Fruit fly (Drosophila melanogaster): ENCODE results near the gene CG4572.
A peak's percentile ranks its signal among the peaks of the same experiment; 100 is the strongest.

CG4572 gene

DNA sequence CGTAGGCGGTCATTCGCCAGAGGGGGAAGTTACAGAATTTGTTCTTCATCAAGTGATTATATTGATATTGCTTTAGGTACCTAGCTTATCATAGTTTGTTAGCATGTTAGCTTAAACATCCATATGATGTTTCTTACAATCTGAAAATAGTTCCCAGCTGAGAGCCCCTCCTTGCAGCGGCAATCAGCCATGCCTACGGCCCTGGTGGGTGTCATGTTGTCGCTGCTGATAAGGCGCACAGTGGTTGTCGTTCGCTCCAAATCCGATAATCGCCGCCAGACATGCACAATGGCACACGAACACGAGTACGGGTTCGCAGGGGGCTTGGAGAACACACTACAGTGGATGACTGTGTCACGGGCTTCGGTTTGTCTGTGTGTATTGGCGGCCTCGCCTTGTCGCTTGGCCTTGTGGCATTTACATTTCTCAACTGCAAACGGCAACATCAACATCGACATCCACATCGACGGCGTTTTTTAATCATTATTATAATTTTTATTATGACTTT is 41.8 kb upstream of the CG4572 start (continued):
- TF ChIP-seq Bteb2 (GFP tag; optimal IDR thresholded peaks at IDR 0.05) (peak; percentile 68), CG13775 (GFP tag; optimal IDR thresholded peaks at IDR 0.05) (peak; percentile 74), CkIIα-i1 (GFP tag; IDR thresholded peaks at IDR 0.05) (no peak), ssp (GFP tag; IDR thresholded peaks at IDR 0.05) (peak; percentile 52)

DNA sequence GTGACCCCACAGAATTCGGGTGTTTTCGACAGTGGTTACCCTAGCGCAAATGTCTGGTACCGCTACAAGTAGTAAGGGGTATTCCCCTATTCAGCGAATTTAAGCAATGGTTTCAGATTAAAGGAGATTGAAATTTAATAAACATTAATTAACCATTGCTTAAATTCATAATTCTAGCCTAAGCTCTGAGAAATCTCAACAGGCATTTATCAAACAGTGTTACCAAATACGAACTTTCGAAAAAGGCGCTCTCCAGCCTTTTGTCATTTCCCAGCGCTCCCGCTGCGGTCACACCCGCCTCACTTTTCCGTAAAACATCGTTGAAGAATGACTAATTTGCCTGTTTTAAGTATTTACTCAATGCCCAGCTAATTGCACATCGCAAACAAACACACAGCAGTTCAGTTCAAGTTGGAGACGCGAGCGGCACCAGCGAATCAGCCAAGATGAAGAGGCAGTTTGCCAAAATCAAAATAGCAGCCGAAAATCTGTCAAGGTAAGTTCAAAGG is 40.7 kb upstream of the CG4572 start, which contains the start of the genes Surf6 and RhoGAP92B:
Gene Surf6 (minus strand): TSS at position 4 of the 509 bp plus-strand sequence.
Gene RhoGAP92B (plus strand): TSS at position 300 of the 509 bp plus-strand sequence.
- TF ChIP-seq CG42726 (GFP tag; IDR thresholded peaks at IDR 0.05; ENCODE audit: partially characterized antibody) (no peak; the same call in 1 of the 2 replicates), mam (GFP tag; optimal IDR thresholded peaks at IDR 0.05) (peak; percentile 71), Bgb (GFP tag; IDR thresholded peaks at IDR 0.05; ENCODE audit: partially characterized antibody) (no peak), klu (GFP tag; IDR thresholded peaks at IDR 0.05) (no peak), Mrtf (GFP tag; IDR thresholded peaks at IDR 0.05) (no peak), CG6689 (GFP tag; IDR thresholded peaks at IDR 0.05) (peak; percentile 57), MESR4 (GFP tag; optimal IDR thresholded peaks at IDR 0.05) (peak; percentile 100), CG1024 (GFP tag; IDR thresholded peaks at IDR 0.05) (no peak), chinmo (GFP tag; IDR thresholded peaks at IDR 0.05; ENCODE audit: partially characterized antibody) (0 out of 4 replicates have a peak, but pooled peaks have one; percentile 43), CG14014 (GFP tag; IDR thresholded peaks at IDR 0.05) (peak; percentile 45; the same call in 1 of the 2 replicates), BEAF-32 (GFP tag; optimal IDR thresholded peaks at IDR 0.05) (peak; percentile 60), cato (GFP tag; optimal IDR thresholded peaks at IDR 0.05; ENCODE audit: borderline replicate concordance) (no peak), CG7786 (GFP tag; optimal IDR thresholded peaks at IDR 0.05) (peak; percentile 57), Ets65A (GFP tag) (peak; percentile 94), al (GFP tag; IDR thresholded peaks at IDR 0.05) (no peak), sim (GFP tag; IDR thresholded peaks at IDR 0.05) (0 out of 2 replicates have a peak, but pooled peaks have one; percentile 8), CG6683 (GFP tag; optimal IDR thresholded peaks at IDR 0.05) (peak; percentile 20), CG13775 (GFP tag; optimal IDR thresholded peaks at IDR 0.05) (peak; percentile 64), Fer3 (tag; optimal IDR thresholded peaks at IDR 0.05) (peak; percentile 55), bab2 (GFP tag; optimal IDR thresholded peaks at IDR 0.05) (peak; percentile 56), ATbp (GFP tag; optimal IDR thresholded peaks at IDR 0.05) (no peak), Eip74EF (GFP tag; optimal IDR thresholded peaks at IDR 0.05) (peak in 1 of 2 experiments; percentile 60), sens-2 (GFP tag; IDR thresholded peaks at IDR 0.05) (no peak), Trl (optimal IDR thresholded peaks at IDR 0.05) (no peak), Trl (GFP tag; optimal IDR thresholded peaks at IDR 0.05) (peak; percentile 77), Dip2 (GFP tag; IDR thresholded peaks at IDR 0.05) (no peak), sqz (GFP tag; optimal IDR thresholded peaks at IDR 0.05) (no peak), pnt (GFP tag; optimal IDR thresholded peaks at IDR 0.05) (no peak), ac (GFP tag; optimal IDR thresholded peaks at IDR 0.05) (no peak), zf30C (GFP tag; optimal IDR thresholded peaks at IDR 0.05) (no peak), CG16779 (GFP tag; IDR thresholded peaks at IDR 0.05) (no peak), CG33213 (GFP tag; optimal IDR thresholded peaks at IDR 0.05) (peak; percentile 76), CG10321 (GFP tag; IDR thresholded peaks at IDR 0.05) (no peak), fd96Cb (tag; optimal IDR thresholded peaks at IDR 0.05) (peak; percentile 9), usp (GFP tag; optimal IDR thresholded peaks at IDR 0.05) (no peak), Dll (GFP tag; IDR thresholded peaks at IDR 0.05; ENCODE audit: partially characterized antibody) (peak; percentile 42; the same call in 2 of the 4 replicates), CG12659 (GFP tag; optimal IDR thresholded peaks at IDR 0.05) (peak; percentile 88), slou (GFP tag; optimal IDR thresholded peaks at IDR 0.05) (no peak), sug (tag; optimal IDR thresholded peaks at IDR 0.05) (peak; percentile 69), Spps (tag; optimal IDR thresholded peaks at IDR 0.05) (peak; percentile 4), Scr (GFP tag; IDR thresholded peaks at IDR 0.05; ENCODE audit: partially characterized antibody) (peak; percentile 58; the same call in 1 of the 2 replicates), CG3847 (GFP tag; IDR thresholded peaks at IDR 0.05) (peak; percentile 86), CG11504 (tag; optimal IDR thresholded peaks at IDR 0.05) (peak; percentile 69), crp (GFP tag; optimal IDR thresholded peaks at IDR 0.05) (peak in 1 of 2 experiments; percentile 62), bbx (GFP tag; IDR thresholded peaks at IDR 0.05; ENCODE audit: partially characterized antibody) (no peak)
